Worm (Caenorhabditis elegans) whole organism, L4 larva: ENCODE measurements around the gene srsx-27.
A peak's percentile ranks its signal among the peaks of the same experiment; 100 is the strongest.

ENCODE experiments used
- T20F7.1 ChIP-seq: fragments of 200-800 bp; sonication (Bioruptor generic); optimal IDR thresholded peaks from 2 replicates; lab custom pipeline; 2018; ENCODE audit warnings: mild to moderate bottlenecking, missing genetic modification characterization, missing compliant biosample characterization
- Y5F2A.4 ChIP-seq: fragments of 200-800 bp; sonication (Bioruptor generic); optimal IDR thresholded peaks from 2 replicates; lab custom pipeline; 2018; ENCODE audit warnings: mild to moderate bottlenecking, missing genetic modification characterization, missing compliant biosample characterization
- egl-27 ChIP-seq: sonication (generic microtip); optimal IDR thresholded peaks from 3 replicates; lab custom pipeline; 2017; ENCODE audit warnings: missing biosample characterization, missing genetic modification reagents, missing genetic modification characterization
- fkh-10 ChIP-seq: fragments of 150-350 bp; optimal IDR thresholded peaks from 2 replicates; lab custom pipeline; 2014; ENCODE audit warnings: missing biosample characterization, missing genetic modification reagents, missing genetic modification characterization
- mdl-1 ChIP-seq, 2 experiments: fragments of 150-350 bp in 1 of 2; sonication (generic microtip) in 1 of 2; optimal IDR thresholded peaks; 2 replicates each; lab custom pipeline; 2014 to 2017; ENCODE audit warnings: missing biosample characterization in 2 of 2, missing genetic modification characterization in 2 of 2
- nhr-237 ChIP-seq: sonication (generic microtip); optimal IDR thresholded peaks from 2 replicates; lab custom pipeline; 2017; ENCODE audit warnings: missing biosample characterization, missing genetic modification characterization
- nhr-25 ChIP-seq: sonication (generic microtip); optimal IDR thresholded peaks from 2 replicates; lab custom pipeline; 2017; ENCODE audit warnings: missing genetic modification characterization, mild to moderate bottlenecking, missing compliant biosample characterization, antibody characterized with exemption, moderate library complexity, borderline replicate concordance; ENCODE audit not compliant: insufficient read depth
- sdz-12 ChIP-seq: fragments of 200-800 bp; sonication (Bioruptor generic); optimal IDR thresholded peaks from 2 replicates; lab custom pipeline; 2018; ENCODE audit warnings: mild to moderate bottlenecking, missing genetic modification characterization, missing compliant biosample characterization
- unc-130 ChIP-seq: sonication (generic microtip); optimal IDR thresholded peaks from 2 replicates; lab custom pipeline; 2016; ENCODE audit warnings: missing genetic modification reagents, missing genetic modification characterization, missing compliant biosample characterization
- unc-39 ChIP-seq: sonication (generic microtip); optimal IDR thresholded peaks from 2 replicates; lab custom pipeline; 2017; ENCODE audit warnings: missing biosample characterization, missing genetic modification characterization
- zfp-2 ChIP-seq: sonication (generic microtip); optimal IDR thresholded peaks from 2 replicates; lab custom pipeline; 2016; ENCODE audit warnings: mild to moderate bottlenecking, missing genetic modification characterization, missing compliant biosample characterization
- zfp-3 ChIP-seq: fragments of 200-800 bp; sonication (Bioruptor generic); conservative IDR thresholded peaks from 2 replicates; pipeline ENCODE4 v1.3.6; 2022; ENCODE audit warnings: missing genetic modification reagents, missing genetic modification characterization, missing compliant biosample characterization

DNA sequence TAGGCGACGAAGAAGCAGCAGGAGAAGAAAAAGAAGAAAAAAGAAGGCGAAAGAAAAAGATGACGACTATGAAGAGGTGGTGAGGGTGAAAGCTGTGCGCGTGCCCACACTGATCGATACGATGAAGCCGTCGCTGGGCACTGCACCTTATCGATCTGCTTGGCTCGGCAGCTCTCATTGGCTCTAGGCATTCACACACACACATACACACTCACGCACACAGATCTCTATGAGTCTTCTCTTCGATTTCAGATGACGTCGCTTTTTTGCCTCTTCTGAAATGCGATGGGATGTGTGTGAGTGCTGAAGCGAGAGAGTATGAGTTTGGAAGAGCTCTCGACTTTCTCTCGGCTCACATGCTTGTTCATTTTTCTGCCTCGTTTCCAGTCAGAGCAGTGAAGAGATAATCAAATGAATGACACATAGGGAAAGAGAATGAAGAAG is 24.8 kb downstream of the srsx-27 start:
- TF ChIP-seq Y5F2A.4 (GFP tag; lab: Kevin White, UChicago) = no peak
- peak; percentile 98 for TF ChIP-seq fkh-10 (GFP tag; lab: Kevin White, UChicago)
- no peak for TF ChIP-seq nhr-237 (tag; lab: Kevin White, UChicago)
- TF ChIP-seq egl-27 (tag; lab: Kevin White, UChicago) = no peak
- TF ChIP-seq nhr-25 = no peak
- TF ChIP-seq zfp-3 (GFP tag; lab: Robert Waterston, UW) = no peak
- no peak for TF ChIP-seq zfp-2 (tag; lab: Kevin White, UChicago)
- peak; percentile 18 to 90 for TF ChIP-seq mdl-1 (tag; optimal IDR thresholded peaks at IDR 0.05; lab: Kevin White, UChicago)
- TF ChIP-seq unc-130 (GFP tag; lab: Kevin White, UChicago) = no peak
- TF ChIP-seq sdz-12 (GFP tag; lab: Kevin White, UChicago) = no peak
- TF ChIP-seq T20F7.1 = no peak
- TF ChIP-seq unc-39 (tag; lab: Kevin White, UChicago) = no peak
